Worm (Caenorhabditis elegans) whole organism, late embryonic: Measurements from ENCODE around the gene idpc-1.

ENCODE experiments used
- C38D4.7 ChIP-seq: fragments of 200-800 bp; sonication (Bioruptor generic); optimal IDR thresholded peaks from 2 replicates; lab custom pipeline; 2018; ENCODE audit warnings: mild to moderate bottlenecking, missing genetic modification characterization, moderate library complexity, missing compliant biosample characterization
- ama-1 ChIP-seq: fragments of 150-350 bp; optimal IDR thresholded peaks from 2 replicates; lab custom pipeline; 2014
- unc-42 ChIP-seq: sonication (generic microtip); optimal IDR thresholded peaks from 2 replicates; lab custom pipeline; 2016; ENCODE audit warnings: missing genotype, missing genetic modification characterization, missing compliant biosample characterization

DNA sequence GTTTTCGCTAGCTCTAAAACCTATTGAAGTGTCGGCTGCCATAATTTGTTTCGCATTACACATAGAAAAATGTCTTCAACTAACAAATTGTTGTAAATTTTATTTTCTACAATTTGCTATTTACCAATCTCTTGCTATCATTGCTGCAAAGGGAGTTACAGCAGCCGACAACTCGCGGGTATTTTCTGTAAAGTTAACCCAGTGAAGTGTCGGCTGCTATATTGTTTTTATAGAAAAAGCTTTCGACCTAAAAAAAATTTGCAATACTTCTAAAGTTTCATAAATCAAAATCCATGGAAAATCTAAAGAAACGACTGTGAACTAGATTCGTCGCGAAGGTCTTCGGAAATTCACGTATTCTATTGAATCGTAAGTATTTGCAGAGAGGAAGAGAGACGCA, 48.1 kb upstream of the idpc-1 start:
- no peak for TF ChIP-seq C38D4.7 (GFP tag; lab: Kevin White, UChicago)
- TF ChIP-seq ama-1 (lab: Kevin White, UChicago): no peak
- TF ChIP-seq unc-42 (tag; lab: Kevin White, UChicago): no peak
